Worm (Caenorhabditis elegans) whole organism, L4/young adult: ENCODE measurements around the gene pycr-4.

Source experiments
- W03F9.2 ChIP-seq: fragments of 150-350 bp; optimal IDR thresholded peaks from 2 replicates; lab custom pipeline; 2014; ENCODE audit warnings: missing biosample characterization, missing genetic modification characterization
- him-1 ChIP-seq: sonication (generic microtip); optimal IDR thresholded peaks from 2 replicates; lab custom pipeline; 2016; ENCODE audit warnings: missing genotype, missing genetic modification reagents, missing genetic modification characterization, missing compliant biosample characterization

ce11 chrIV:7428347-7428746 is 48.8 kb downstream of the pycr-4 start:
- TF ChIP-seq him-1 (tag; lab: Kevin White, UChicago) (no peak), W03F9.2 (no peak)
